Worm (Caenorhabditis elegans) whole organism, mixed stage, embryonic: ENCODE data around the gene F32H5.1.

Experiments
- ceh-43 ChIP-seq: fragments of 200-800 bp; sonication (Bioruptor generic); optimal IDR thresholded peaks from 2 replicates; lab custom pipeline; 2018; ENCODE audit warnings: mild to moderate bottlenecking, missing genetic modification characterization, moderate library complexity, missing compliant biosample characterization
- nhr-12 ChIP-seq: fragments of 150-350 bp; optimal IDR thresholded peaks from 2 replicates; lab custom pipeline; 2014; ENCODE audit warnings: missing biosample characterization, missing genetic modification characterization
- nhr-2 ChIP-seq: fragments of 150-350 bp; optimal IDR thresholded peaks from 2 replicates; lab custom pipeline; 2014; ENCODE audit warnings: missing biosample characterization, missing genetic modification characterization
- nhr-237 ChIP-seq: fragments of 150-350 bp; optimal IDR thresholded peaks from 2 replicates; lab custom pipeline; 2014; ENCODE audit warnings: missing biosample characterization, missing genetic modification characterization
- pha-4 ChIP-seq: fragments of 150-350 bp; optimal IDR thresholded peaks from 2 replicates; lab custom pipeline; 2018; ENCODE audit warnings: missing biosample characterization, missing genetic modification reagents, missing genetic modification characterization
- unc-62 ChIP-seq: fragments of 150-350 bp; optimal IDR thresholded peaks from 2 replicates; lab custom pipeline; 2014; ENCODE audit warnings: missing biosample characterization, missing genetic modification reagents, missing genetic modification characterization

DNA sequence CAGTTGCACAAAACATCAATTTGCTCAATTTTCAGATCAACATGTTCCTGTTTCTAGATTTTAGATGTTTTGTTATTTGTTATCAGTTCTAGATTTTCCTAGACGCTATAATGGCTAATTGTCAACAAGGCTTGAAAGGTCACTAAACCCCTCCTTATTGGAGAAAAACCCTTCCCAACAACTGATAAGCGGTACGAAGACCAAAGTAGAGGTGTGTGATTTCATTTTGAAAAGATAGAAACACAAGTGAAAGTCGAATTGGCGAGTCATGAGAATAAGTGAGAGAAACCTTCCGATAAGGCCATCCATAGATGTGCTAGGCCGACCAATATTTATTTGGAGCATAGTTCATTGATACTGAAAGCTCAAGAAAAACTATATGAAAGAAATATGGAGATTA is 15.8 kb upstream of the F32H5.1 start:
- TF ChIP-seq nhr-2 (tag; lab: Kevin White, UChicago) (no peak), nhr-237 (tag; lab: Kevin White, UChicago) (no peak), pha-4 (tag; lab: Kevin White, UChicago) (no peak), nhr-12 (tag; lab: Kevin White, UChicago) (no peak), ceh-43 (no peak), unc-62 (no peak)
